Worm (Caenorhabditis elegans): Measurements from ENCODE around the gene F18E3.13.

The F18E3.13 gene

ce11 chrV:7435376-7436204 lies 19.6 kb downstream of the F18E3.13 start, which contains the start of the genes ddo-2 and F25E5.8:
Gene ddo-2 (minus strand): TSS chrV:7435705.
Gene F25E5.8 (plus strand): TSS chrV:7435930.
- TF ChIP-seq hmg-11 (tag; optimal IDR thresholded peaks at IDR 0.05) (peak; percentile 11), mml-1 (tag; optimal IDR thresholded peaks at IDR 0.05) (no peak), nhr-28 (tag; optimal IDR thresholded peaks at IDR 0.05) (no peak), nhr-43 (tag; optimal IDR thresholded peaks at IDR 0.05; ENCODE audit: poor library complexity, severe bottlenecking) (peak; percentile 46), elt-1 (tag; optimal IDR thresholded peaks at IDR 0.05) (no peak), nhr-23 (tag; optimal IDR thresholded peaks at IDR 0.05) (peak; percentile 70), elt-3 (tag; optimal IDR thresholded peaks at IDR 0.05) (no peak), pqm-1 (tag; optimal IDR thresholded peaks at IDR 0.05) (no peak), nhr-25 (tag; optimal IDR thresholded peaks at IDR 0.05) (peak; percentile 14)

DNA sequence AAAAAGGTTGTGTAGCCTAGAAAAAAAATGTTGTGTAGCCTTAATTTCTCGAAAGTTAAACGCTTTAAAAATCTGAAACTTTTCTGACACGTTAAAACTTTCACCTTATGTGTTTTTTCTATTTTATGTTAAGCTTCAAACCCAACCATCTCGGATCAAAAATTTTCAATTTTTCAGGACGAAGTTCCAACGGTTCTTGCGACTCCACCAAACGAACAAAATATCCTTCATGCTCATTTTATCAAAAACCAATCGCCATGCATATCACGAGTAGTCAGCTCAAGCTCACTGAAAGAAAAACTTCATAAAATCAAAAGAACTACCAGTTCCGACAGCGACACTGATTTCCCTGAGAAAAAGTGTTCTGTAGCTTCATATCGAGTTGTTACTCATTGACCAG lies 20.5 kb downstream of the F18E3.13 start:
- no peak for TF ChIP-seq jun-1 (tag; optimal IDR thresholded peaks at IDR 0.05)
- no peak for TF ChIP-seq lin-39 (tag; optimal IDR thresholded peaks at IDR 0.05)
- no peak for TF ChIP-seq fos-1 (tag; optimal IDR thresholded peaks at IDR 0.05)
- TF ChIP-seq elt-2 (tag; optimal IDR thresholded peaks at IDR 0.05): no peak
- no peak for TF ChIP-seq eor-1 (tag; optimal IDR thresholded peaks at IDR 0.05)
- no peak for TF ChIP-seq egl-5 (tag; optimal IDR thresholded peaks at IDR 0.05)
- no peak for TF ChIP-seq mdl-1 (tag; optimal IDR thresholded peaks at IDR 0.05)
- TF ChIP-seq nhr-43 (tag; optimal IDR thresholded peaks at IDR 0.05; ENCODE audit: poor library complexity, severe bottlenecking): no peak
- no peak for TF ChIP-seq ama-1 (optimal IDR thresholded peaks at IDR 0.05)
- TF ChIP-seq ceh-28 (tag; optimal IDR thresholded peaks at IDR 0.05): no peak
- TF ChIP-seq tbx-2 (tag; optimal IDR thresholded peaks at IDR 0.05): no peak
- TF ChIP-seq aly-2 (tag; optimal IDR thresholded peaks at IDR 0.05): no peak
- TF ChIP-seq ceh-9 (tag; optimal IDR thresholded peaks at IDR 0.05): no peak
- TF ChIP-seq nhr-67 (tag; optimal IDR thresholded peaks at IDR 0.05): no peak
- TF ChIP-seq nhr-12 (tag; optimal IDR thresholded peaks at IDR 0.05): no peak
- TF ChIP-seq nhr-77 (tag; optimal IDR thresholded peaks at IDR 0.05): no peak

DNA sequence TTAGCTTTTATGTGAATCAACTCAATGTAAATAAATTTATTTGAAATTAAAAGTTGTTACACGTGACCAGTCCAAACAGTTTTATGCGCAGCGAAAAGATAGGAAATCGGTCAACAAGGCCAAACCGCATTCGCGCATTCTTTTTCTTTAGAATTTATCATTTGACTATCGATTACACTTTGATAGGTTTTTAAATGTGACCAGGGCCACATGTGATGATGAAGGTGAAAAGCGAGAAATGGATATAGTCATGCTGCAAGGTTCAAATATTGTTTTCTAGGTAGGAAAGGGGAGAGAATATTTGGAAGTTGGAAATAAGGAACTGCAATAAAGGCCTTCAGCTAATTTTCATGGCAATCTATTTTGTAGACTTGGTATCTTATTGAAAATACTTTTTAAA lies 20.9 kb downstream of the F18E3.13 start:
- TF ChIP-seq elt-3 (tag; optimal IDR thresholded peaks at IDR 0.05): peak in 2 of 3 experiments; percentile 14 to 91
- TF ChIP-seq ama-1 (optimal IDR thresholded peaks at IDR 0.05): peak; percentile 98
- no peak for TF ChIP-seq ztf-11 (tag; optimal IDR thresholded peaks at IDR 0.05)
- TF ChIP-seq nfya-1 (tag; optimal IDR thresholded peaks at IDR 0.05; ENCODE audit: insufficient read depth): peak; percentile 16
- TF ChIP-seq nhr-25 (tag; optimal IDR thresholded peaks at IDR 0.05): peak; percentile 78
- no peak for TF ChIP-seq ceh-82 (tag; optimal IDR thresholded peaks at IDR 0.05)
- TF ChIP-seq nhr-23 (tag; optimal IDR thresholded peaks at IDR 0.05): peak; percentile 72
- peak; percentile 90 for TF ChIP-seq nhr-43 (tag; optimal IDR thresholded peaks at IDR 0.05; ENCODE audit: poor library complexity, severe bottlenecking)
- TF ChIP-seq nhr-28 (tag; optimal IDR thresholded peaks at IDR 0.05): no peak
- TF ChIP-seq elt-1 (tag; optimal IDR thresholded peaks at IDR 0.05): no peak
- TF ChIP-seq lsy-12 (tag; optimal IDR thresholded peaks at IDR 0.05): no peak
- TF ChIP-seq tbx-2 (tag; optimal IDR thresholded peaks at IDR 0.05): peak; percentile 28
- no peak for TF ChIP-seq egl-5 (tag; optimal IDR thresholded peaks at IDR 0.05)
- TF ChIP-seq pqm-1 (tag; optimal IDR thresholded peaks at IDR 0.05): no peak
- peak; percentile 14 for TF ChIP-seq pha-4 (tag; optimal IDR thresholded peaks at IDR 0.05)
- no peak for TF ChIP-seq daf-12 (tag; optimal IDR thresholded peaks at IDR 0.05)
- TF ChIP-seq unc-39 (tag; optimal IDR thresholded peaks at IDR 0.05): no peak

ce11 chrV:7437538-7437937 lies 21.6 kb downstream of the F18E3.13 start, which contains the start of gene F25E5.9:
Gene F25E5.9 (minus strand): TSS chrV:7437919.
- TF ChIP-seq egl-27 (tag; optimal IDR thresholded peaks at IDR 0.05) (no peak), snpc-4 (tag; optimal IDR thresholded peaks at IDR 0.05) (peak; percentile 32), fkh-10 (GFP tag; optimal IDR thresholded peaks at IDR 0.05) (peak; percentile 28), ztf-4 (tag; optimal IDR thresholded peaks at IDR 0.05) (no peak), ceh-9 (tag; optimal IDR thresholded peaks at IDR 0.05) (no peak), fos-1 (tag; optimal IDR thresholded peaks at IDR 0.05) (no peak), lin-15B (tag; optimal IDR thresholded peaks at IDR 0.05) (peak; percentile 7), nfya-1 (tag; optimal IDR thresholded peaks at IDR 0.05; ENCODE audit: insufficient read depth) (peak; percentile 51), tbx-2 (tag; optimal IDR thresholded peaks at IDR 0.05) (no peak), pha-4 (tag; optimal IDR thresholded peaks at IDR 0.05) (no peak), nhr-23 (tag; optimal IDR thresholded peaks at IDR 0.05) (no peak), ceh-82 (tag; optimal IDR thresholded peaks at IDR 0.05) (no peak), ama-1 (optimal IDR thresholded peaks at IDR 0.05) (peak; percentile 10), lin-39 (tag; optimal IDR thresholded peaks at IDR 0.05) (peak; percentile 3), nhr-76 (tag; optimal IDR thresholded peaks at IDR 0.05) (no peak), aly-2 (tag; optimal IDR thresholded peaks at IDR 0.05) (no peak), skn-1 (tag; optimal IDR thresholded peaks at IDR 0.05) (no peak), mml-1 (tag; optimal IDR thresholded peaks at IDR 0.05) (no peak)

All from whole organism, L3 larva.